Worm (Caenorhabditis elegans) whole organism, L1 larva: Measurements from ENCODE around the gene K07F5.16.

Experiments used
- C16A3.4 ChIP-seq: fragments of 150-350 bp; optimal IDR thresholded peaks from 2 replicates; lab custom pipeline; 2014; ENCODE audit warnings: missing biosample characterization, missing genetic modification characterization
- F16B12.6 ChIP-seq: fragments of 150-350 bp; optimal IDR thresholded peaks from 2 replicates; lab custom pipeline; 2014; ENCODE audit warnings: missing biosample characterization, missing genetic modification characterization
- Y116A8C.19 ChIP-seq: sonication (generic microtip); optimal IDR thresholded peaks from 2 replicates; lab custom pipeline; 2016; ENCODE audit warnings: missing compliant biosample characterization, missing genetic modification characterization, borderline replicate concordance
- aha-1 ChIP-seq: fragments of 150-350 bp; optimal IDR thresholded peaks from 2 replicates; lab custom pipeline; 2014; ENCODE audit warnings: missing biosample characterization, missing genetic modification characterization
- aly-2 ChIP-seq: fragments of 150-350 bp; optimal IDR thresholded peaks from 2 replicates; lab custom pipeline; 2014; ENCODE audit warnings: missing biosample characterization, missing genetic modification characterization
- ama-1 ChIP-seq: fragments of 150-350 bp; optimal IDR thresholded peaks from 2 replicates; lab custom pipeline; 2014
- ceh-63 ChIP-seq: fragments of 200-800 bp; sonication (Bioruptor generic); optimal IDR thresholded peaks from 2 replicates; lab custom pipeline; 2018; ENCODE audit warnings: mild to moderate bottlenecking, missing genetic modification characterization, missing compliant biosample characterization
- ceh-8 ChIP-seq: fragments of 200-800 bp; sonication (Bioruptor generic); optimal IDR thresholded peaks from 2 replicates; lab custom pipeline; 2018; ENCODE audit warnings: mild to moderate bottlenecking, missing genetic modification characterization, moderate library complexity, missing compliant biosample characterization
- ceh-82 ChIP-seq, 3 experiments: fragments of 150-350 bp in 1 of 3; sonication (generic microtip) in 2 of 3; optimal IDR thresholded peaks; 2 replicates each; lab custom pipeline; 2014 to 2017; ENCODE audit warnings: missing biosample characterization in 3 of 3, missing genetic modification characterization in 3 of 3
- ceh-90 ChIP-seq: sonication (generic microtip); optimal IDR thresholded peaks from 2 replicates; lab custom pipeline; 2016; ENCODE audit warnings: missing genetic modification characterization, missing compliant biosample characterization
- ces-1 ChIP-seq: fragments of 150-350 bp; optimal IDR thresholded peaks from 2 replicates; lab custom pipeline; 2014; ENCODE audit warnings: missing biosample characterization, missing genetic modification reagents, missing genetic modification characterization
- dpl-1 ChIP-seq, 3 experiments: fragments of 150-350 bp in 2 of 3; sonication (generic microtip) in 1 of 3; optimal IDR thresholded peaks; 2 replicates each; lab custom pipeline; 2014 to 2017; ENCODE audit warnings: missing biosample characterization in 3 of 3, missing genetic modification characterization in 3 of 3, missing genetic modification reagents in 3 of 3
- efl-1 ChIP-seq, 4 experiments: fragments of 150-350 bp; optimal IDR thresholded peaks in 3 of 4; peaks in 1 of 4; 1 replicate in 1 of 4; 2 replicates in 3 of 4; lab custom pipeline; 2014; ENCODE audit warnings: missing biosample characterization in 2 of 4, missing genetic modification characterization in 2 of 4, missing genetic modification reagents in 2 of 4
- elt-2 ChIP-seq: sonication (generic microtip); optimal IDR thresholded peaks from 2 replicates; lab custom pipeline; 2016; ENCODE audit warnings: missing genetic modification characterization, mild to moderate bottlenecking, inconsistent platforms, missing compliant biosample characterization, missing genetic modification reagents
- fkh-10 ChIP-seq: sonication (generic microtip); optimal IDR thresholded peaks from 2 replicates; lab custom pipeline; 2017; ENCODE audit warnings: missing biosample characterization, missing genetic modification reagents, missing genetic modification characterization
- hlh-17 ChIP-seq: fragments of 200-800 bp; sonication (Bioruptor generic); optimal IDR thresholded peaks from 2 replicates; lab custom pipeline; 2018; ENCODE audit warnings: missing genetic modification characterization, mild to moderate bottlenecking, missing compliant biosample characterization, moderate library complexity, borderline replicate concordance
- hlh-4 ChIP-seq: sonication (generic microtip); optimal IDR thresholded peaks from 2 replicates; lab custom pipeline; 2016; ENCODE audit warnings: mild to moderate bottlenecking, missing genetic modification characterization, missing compliant biosample characterization
- jun-1 ChIP-seq: fragments of 150-350 bp; optimal IDR thresholded peaks from 2 replicates; lab custom pipeline; 2014; ENCODE audit warnings: missing biosample characterization, missing genetic modification reagents, missing genetic modification characterization
- lin-35 ChIP-seq, 2 experiments: fragments of 150-350 bp; optimal IDR thresholded peaks; 2 replicates each; lab custom pipeline; 2014; ENCODE audit warnings: missing biosample characterization in 2 of 2, missing genetic modification characterization in 2 of 2, missing genetic modification reagents in 2 of 2
- lir-3 ChIP-seq: sonication (generic microtip); optimal IDR thresholded peaks from 2 replicates; lab custom pipeline; 2016; ENCODE audit warnings: mild to moderate bottlenecking, missing genetic modification characterization, moderate library complexity, missing compliant biosample characterization; ENCODE audit not compliant: poor library complexity
- lsy-2 ChIP-seq, 2 experiments: fragments of 150-350 bp; optimal IDR thresholded peaks; 2 replicates each; lab custom pipeline; 2014; ENCODE audit warnings: missing biosample characterization in 2 of 2, missing genetic modification characterization in 2 of 2
- mef-2 ChIP-seq: fragments of 150-350 bp; optimal IDR thresholded peaks from 2 replicates; lab custom pipeline; 2014; ENCODE audit warnings: missing biosample characterization, missing genetic modification characterization
- nhr-12 ChIP-seq: sonication (generic microtip); optimal IDR thresholded peaks from 2 replicates; lab custom pipeline; 2017; ENCODE audit warnings: missing biosample characterization, missing genetic modification characterization
- nhr-28 ChIP-seq: fragments of 150-350 bp; optimal IDR thresholded peaks from 2 replicates; lab custom pipeline; 2014; ENCODE audit warnings: missing biosample characterization, missing genetic modification characterization
- nhr-71 ChIP-seq: sonication (generic microtip); optimal IDR thresholded peaks from 2 replicates; lab custom pipeline; 2016; ENCODE audit warnings: mild to moderate bottlenecking, missing genetic modification characterization, moderate library complexity, missing compliant biosample characterization
- nhr-76 ChIP-seq: sonication (generic microtip); optimal IDR thresholded peaks from 2 replicates; lab custom pipeline; 2017; ENCODE audit warnings: missing biosample characterization, missing genetic modification characterization
- nhr-85 ChIP-seq: sonication (generic microtip); peaks from one replicate; lab custom pipeline; 2016; ENCODE audit warnings: missing genetic modification characterization, inconsistent platforms, missing compliant biosample characterization
- pax-3 ChIP-seq: fragments of 200-800 bp; sonication (Bioruptor generic); optimal IDR thresholded peaks from 2 replicates; lab custom pipeline; 2018; ENCODE audit warnings: mild to moderate bottlenecking, missing genetic modification characterization, moderate library complexity, missing compliant biosample characterization
- skn-1 ChIP-seq: fragments of 150-350 bp; optimal IDR thresholded peaks from 2 replicates; lab custom pipeline; 2014; ENCODE audit warnings: missing biosample characterization, missing genetic modification characterization
- sup-37 ChIP-seq: fragments of 200-800 bp; sonication (Bioruptor generic); optimal IDR thresholded peaks from 2 replicates; lab custom pipeline; 2018; ENCODE audit warnings: mild to moderate bottlenecking, missing genetic modification characterization, missing compliant biosample characterization
- swsn-7 ChIP-seq: sonication (generic microtip); optimal IDR thresholded peaks from 2 replicates; lab custom pipeline; 2016; ENCODE audit warnings: missing genetic modification characterization, missing compliant biosample characterization
- tbx-2 ChIP-seq: sonication (generic microtip); optimal IDR thresholded peaks from 2 replicates; lab custom pipeline; 2016; ENCODE audit warnings: missing genetic modification characterization, missing compliant biosample characterization
- tlp-1 ChIP-seq: fragments of 150-350 bp; optimal IDR thresholded peaks from 2 replicates; lab custom pipeline; 2014; ENCODE audit warnings: missing biosample characterization, missing genetic modification characterization
- unc-130 ChIP-seq: fragments of 150-350 bp; optimal IDR thresholded peaks from 2 replicates; lab custom pipeline; 2017; ENCODE audit warnings: missing biosample characterization, missing genetic modification characterization, inconsistent platforms
- unc-62 ChIP-seq: fragments of 150-350 bp; optimal IDR thresholded peaks from 2 replicates; lab custom pipeline; 2014; ENCODE audit warnings: missing biosample characterization, missing genetic modification reagents, missing genetic modification characterization
- unc-98 ChIP-seq: fragments of 200-800 bp; sonication (Bioruptor generic); IDR thresholded peaks from 2 replicates; pipeline ENCODE4 v1.3.6; 2022; ENCODE audit warnings: missing genetic modification characterization, missing compliant biosample characterization
- ztf-4 ChIP-seq: fragments of 150-350 bp; optimal IDR thresholded peaks from 2 replicates; lab custom pipeline; 2014; ENCODE audit warnings: missing biosample characterization, missing genetic modification characterization

K07F5.16 gene

ce11 chrIV:9843760-9844159, 20.2 kb upstream of the K07F5.16 start, which contains the start of gene nspd-2:
nspd-2 (plus strand) TSS chrIV:9844060.
- TF ChIP-seq lir-3 (tag; lab: Kevin White, UChicago): no peak
- TF ChIP-seq, all 84 proteins: peak for 0

- TF ChIP-seq ztf-4 (tag; lab: Kevin White, UChicago): no peak
- no peak for TF ChIP-seq efl-1 (optimal IDR thresholded peaks at IDR 0.05; lab: Kevin White, UChicago)
- peak in 1 of 2 experiments; percentile 64 for TF ChIP-seq efl-1 (GFP tag; optimal IDR thresholded peaks at IDR 0.05 in 1 of 2; lab: Kevin White, UChicago)
Measured at ce11 chrIV:9846574-9846973, 17.3 kb upstream of the K07F5.16 start, which contains the start of gene K07F5.6. K07F5.6 (minus strand) TSS chrIV:9846674.

ce11 chrIV:9848075-9848474, 15.8 kb upstream of the K07F5.16 start, which contains the start of gene K07F5.7:
K07F5.7 (minus strand) TSS chrIV:9848175.
- no peak for TF ChIP-seq ceh-90
- TF ChIP-seq aly-2 (tag; lab: Kevin White, UChicago): no peak
- TF ChIP-seq lsy-2 (tag; optimal IDR thresholded peaks at IDR 0.05; lab: Kevin White, UChicago): no peak
- TF ChIP-seq mef-2 (tag; lab: Kevin White, UChicago): no peak
- no peak for TF ChIP-seq nhr-76 (tag; lab: Kevin White, UChicago)

- TF ChIP-seq ama-1 (lab: Kevin White, UChicago) (no peak), Y116A8C.19 (no peak), tbx-2 (tag; lab: Kevin White, UChicago) (no peak), ceh-8 (GFP tag; lab: Kevin White, UChicago) (no peak), aha-1 (tag; lab: Kevin White, UChicago) (no peak), F16B12.6 (tag; lab: Kevin White, UChicago) (no peak), unc-130 (tag; lab: Kevin White, UChicago) (no peak), hlh-4 (tag; lab: Kevin White, UChicago) (no peak), lin-35 (GFP tag; optimal IDR thresholded peaks at IDR 0.05; lab: Kevin White, UChicago) (no peak), unc-62 (no peak), tlp-1 (tag; lab: Kevin White, UChicago) (no peak), ceh-82 (tag; optimal IDR thresholded peaks at IDR 0.05; lab: Kevin White, UChicago) (no peak), dpl-1 (GFP tag; optimal IDR thresholded peaks at IDR 0.05; lab: Kevin White, UChicago) (no peak), nhr-71 (tag; lab: Kevin White, UChicago) (no peak), swsn-7 (tag; lab: Kevin White, UChicago) (no peak), nhr-28 (no peak), unc-98 (GFP tag; lab: Robert Waterston, UW) (no peak), ceh-63 (GFP tag; lab: Kevin White, UChicago) (no peak), skn-1 (tag; lab: Kevin White, UChicago) (no peak), fkh-10 (GFP tag; lab: Kevin White, UChicago) (no peak)
Measured at ce11 chrIV:9849624-9850023, 14.3 kb upstream of the K07F5.16 start, which contains the start of gene K07F5.8. K07F5.8 (minus strand) TSS chrIV:9849724.

ce11 chrIV:9850931-9851330, 13.0 kb upstream of the K07F5.16 start, which contains the start of gene ssp-10:
ssp-10 (minus strand) TSS chrIV:9851031.
- TF ChIP-seq elt-2 (tag; lab: Kevin White, UChicago) (no peak), skn-1 (tag; lab: Kevin White, UChicago) (no peak), hlh-17 (GFP tag; lab: Kevin White, UChicago) (no peak), pax-3 (tag; lab: Kevin White, UChicago) (no peak), F16B12.6 (tag; lab: Kevin White, UChicago) (no peak), nhr-12 (tag; lab: Kevin White, UChicago) (no peak), nhr-85 (tag; lab: Kevin White, UChicago) (no peak), sup-37 (GFP tag; lab: Kevin White, UChicago) (no peak), C16A3.4 (no peak), lir-3 (tag; lab: Kevin White, UChicago) (no peak), jun-1 (tag; lab: Kevin White, UChicago) (no peak), ces-1 (GFP tag; lab: Kevin White, UChicago) (no peak)
